Worm (Caenorhabditis elegans): ENCODE results near the gene mpdu-1.

Gene mpdu-1

ce11 chrV:8359113-8359564 is at the start of gene mpdu-1:
Gene mpdu-1, minus strand, starts transcription at chrV:8359163.
- TF ChIP-seq unc-62 (GFP tag; optimal IDR thresholded peaks at IDR 0.05) (no peak), zag-1 (tag; optimal IDR thresholded peaks at IDR 0.05) (no peak), nfya-1 (tag; optimal IDR thresholded peaks at IDR 0.05; ENCODE audit: insufficient read depth) (peak; percentile 63), ceh-9 (tag; optimal IDR thresholded peaks at IDR 0.05) (no peak), elt-2 (tag; optimal IDR thresholded peaks at IDR 0.05) (peak; percentile 82), lin-15B (tag; optimal IDR thresholded peaks at IDR 0.05) (peak; percentile 59), snpc-4 (tag; optimal IDR thresholded peaks at IDR 0.05) (peak; percentile 91), nhr-237 (tag; optimal IDR thresholded peaks at IDR 0.05) (no peak), ceh-16 (tag; optimal IDR thresholded peaks at IDR 0.05) (no peak), mdl-1 (tag; optimal IDR thresholded peaks at IDR 0.05) (no peak), jun-1 (tag; optimal IDR thresholded peaks at IDR 0.05) (peak; percentile 51), ztf-11 (tag; optimal IDR thresholded peaks at IDR 0.05) (no peak), sea-2 (GFP tag; optimal IDR thresholded peaks at IDR 0.05) (no peak), nhr-25 (tag; optimal IDR thresholded peaks at IDR 0.05) (peak; percentile 9), fkh-2 (tag; optimal IDR thresholded peaks at IDR 0.05) (no peak), nhr-11 (tag; optimal IDR thresholded peaks at IDR 0.05) (no peak), ZK546.5 (tag; optimal IDR thresholded peaks at IDR 0.05) (no peak), pqm-1 (tag; optimal IDR thresholded peaks at IDR 0.05) (peak; percentile 78), daf-12 (tag; optimal IDR thresholded peaks at IDR 0.05) (no peak), egl-27 (tag; optimal IDR thresholded peaks at IDR 0.05) (no peak), nhr-28 (tag; optimal IDR thresholded peaks at IDR 0.05) (no peak), fos-1 (tag; optimal IDR thresholded peaks at IDR 0.05) (no peak), nhr-76 (tag; optimal IDR thresholded peaks at IDR 0.05) (no peak), fkh-10 (GFP tag; optimal IDR thresholded peaks at IDR 0.05) (no peak), nhr-23 (tag; optimal IDR thresholded peaks at IDR 0.05) (no peak), nhr-43 (tag; optimal IDR thresholded peaks at IDR 0.05; ENCODE audit: poor library complexity, severe bottlenecking) (no peak), hmg-11 (tag; optimal IDR thresholded peaks at IDR 0.05) (peak; percentile 24), egl-5 (tag; optimal IDR thresholded peaks at IDR 0.05) (no peak), eor-1 (tag; optimal IDR thresholded peaks at IDR 0.05) (no peak), ama-1 (optimal IDR thresholded peaks at IDR 0.05) (no peak), skn-1 (tag; optimal IDR thresholded peaks at IDR 0.05) (no peak), lsy-12 (tag; optimal IDR thresholded peaks at IDR 0.05) (no peak), R02D3.7 (tag; optimal IDR thresholded peaks at IDR 0.05) (peak; percentile 3)

ce11 chrV:8406911-8407310 is 47.9 kb upstream of the mpdu-1 start:
- TF ChIP-seq ceh-28 (tag; optimal IDR thresholded peaks at IDR 0.05) (no peak), pha-4 (tag; optimal IDR thresholded peaks at IDR 0.05) (peak; percentile 64), nhr-77 (tag; optimal IDR thresholded peaks at IDR 0.05) (no peak), nhr-28 (tag; optimal IDR thresholded peaks at IDR 0.05) (no peak), snpc-4 (tag; optimal IDR thresholded peaks at IDR 0.05) (no peak), nhr-25 (tag; optimal IDR thresholded peaks at IDR 0.05) (peak; percentile 38), pqm-1 (tag; optimal IDR thresholded peaks at IDR 0.05) (peak; percentile 41), eor-1 (tag; optimal IDR thresholded peaks at IDR 0.05) (no peak)

DNA sequence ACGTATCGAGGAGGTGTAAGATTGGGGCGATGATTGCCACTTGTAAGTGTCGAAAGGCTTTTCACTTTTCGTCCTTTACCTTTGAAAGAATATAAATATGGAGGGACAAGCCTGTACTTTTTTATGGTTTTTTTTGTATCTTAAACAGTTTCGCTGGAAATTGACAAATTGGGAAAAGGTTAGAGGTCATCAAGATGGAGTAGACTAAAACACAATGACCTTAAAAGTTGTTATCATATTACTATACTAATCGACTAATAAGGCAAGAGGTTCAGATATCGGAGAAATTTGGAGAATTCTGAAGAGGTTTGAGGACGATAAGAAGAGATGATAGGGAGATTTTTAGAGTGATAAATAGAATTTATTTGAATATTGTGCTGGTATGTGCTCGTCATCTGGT is 47.2 kb upstream of the mpdu-1 start:
- TF ChIP-seq nhr-25 (tag; optimal IDR thresholded peaks at IDR 0.05), result peak; percentile 67
- no peak for TF ChIP-seq skn-1 (tag; optimal IDR thresholded peaks at IDR 0.05)

DNA sequence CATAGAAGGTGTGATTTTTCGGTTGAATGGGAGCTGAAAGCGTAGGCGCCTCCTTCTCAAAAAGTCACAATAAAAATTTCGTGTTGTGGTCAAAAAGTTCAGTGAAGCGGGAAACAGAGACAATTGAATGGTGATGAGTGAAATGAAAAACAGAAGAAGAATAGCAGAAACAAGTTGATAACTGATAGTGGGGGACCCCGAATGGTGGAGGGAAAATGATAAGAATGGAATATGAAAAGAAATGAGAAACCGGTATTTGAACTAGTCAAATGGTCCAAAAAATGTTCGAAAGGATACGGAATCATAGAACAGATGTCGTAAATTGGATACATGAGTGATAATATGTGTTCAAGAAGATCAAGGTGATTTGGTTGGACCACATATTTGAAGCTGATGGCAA is 45.4 kb upstream of the mpdu-1 start:
- TF ChIP-seq jun-1 (tag; optimal IDR thresholded peaks at IDR 0.05), result no peak
- no peak for TF ChIP-seq egl-5 (tag; optimal IDR thresholded peaks at IDR 0.05)
- TF ChIP-seq mdl-1 (tag; optimal IDR thresholded peaks at IDR 0.05), result no peak
- TF ChIP-seq fkh-10 (GFP tag; optimal IDR thresholded peaks at IDR 0.05), result no peak
- TF ChIP-seq nhr-23 (tag; optimal IDR thresholded peaks at IDR 0.05), result no peak
- no peak for TF ChIP-seq pqm-1 (tag; optimal IDR thresholded peaks at IDR 0.05)
- TF ChIP-seq ztf-4 (tag; optimal IDR thresholded peaks at IDR 0.05), result no peak
- peak in 1 of 3 experiments; percentile 55 for TF ChIP-seq elt-3 (tag; optimal IDR thresholded peaks at IDR 0.05)
- no peak for TF ChIP-seq elt-2 (tag; optimal IDR thresholded peaks at IDR 0.05)
- no peak for TF ChIP-seq lin-15B (tag; optimal IDR thresholded peaks at IDR 0.05)
- peak; percentile 6 for TF ChIP-seq nhr-25 (tag; optimal IDR thresholded peaks at IDR 0.05)
- no peak for TF ChIP-seq ZK546.5 (tag; optimal IDR thresholded peaks at IDR 0.05)
- TF ChIP-seq nhr-237 (tag; optimal IDR thresholded peaks at IDR 0.05), result no peak
- no peak for TF ChIP-seq fkh-2 (tag; optimal IDR thresholded peaks at IDR 0.05)
- no peak for TF ChIP-seq elt-1 (tag; optimal IDR thresholded peaks at IDR 0.05)
- no peak for TF ChIP-seq egl-27 (tag; optimal IDR thresholded peaks at IDR 0.05)

All from whole organism, L3 larva.